Fruit fly (Drosophila melanogaster) whole organism, adult: ENCODE measurements around the gene Scr.

ENCODE experiments used
- CG11617 ChIP-seq: fragments of 200-800 bp; sonication (Bioruptor generic); optimal IDR thresholded peaks from 2 replicates; lab custom pipeline; 2017; ENCODE audit warnings: mild to moderate bottlenecking, missing biosample characterization, missing genetic modification reagents, missing genetic modification characterization
- CG12768 ChIP-seq: fragments of 200-800 bp; sonication (Bioruptor generic); optimal IDR thresholded peaks from 2 replicates; lab custom pipeline; 2017; ENCODE audit warnings: missing biosample characterization, missing genetic modification characterization, mild to moderate bottlenecking, moderate library complexity, missing genetic modification reagents
- CG14711 ChIP-seq: fragments of 200-800 bp; sonication (Bioruptor generic); optimal IDR thresholded peaks from 2 replicates; lab custom pipeline; 2018; ENCODE audit warnings: missing biosample characterization, mild to moderate bottlenecking, missing genetic modification characterization, moderate library complexity
- CG1620 ChIP-seq: fragments of 200-800 bp; sonication (Bioruptor generic); optimal IDR thresholded peaks from 2 replicates; lab custom pipeline; 2016; ENCODE audit warnings: missing biosample characterization, missing genetic modification characterization
- CG33017 ChIP-seq: fragments of 200-800 bp; sonication (Bioruptor generic); optimal IDR thresholded peaks from 2 replicates; lab custom pipeline; 2018; ENCODE audit warnings: missing biosample characterization, mild to moderate bottlenecking, missing genetic modification characterization, moderate library complexity
- CG5204 ChIP-seq: fragments of 200-800 bp; sonication (Bioruptor generic); optimal IDR thresholded peaks from 2 replicates; lab custom pipeline; 2016; ENCODE audit warnings: missing biosample characterization, missing genetic modification characterization
- CG7045 ChIP-seq: fragments of 200-800 bp; sonication (Bioruptor generic); optimal IDR thresholded peaks from 2 replicates; lab custom pipeline; 2017; ENCODE audit warnings: missing biosample characterization, mild to moderate bottlenecking, missing genetic modification characterization
- CG7101 ChIP-seq: fragments of 200-800 bp; sonication (Bioruptor generic); optimal IDR thresholded peaks from 2 replicates; lab custom pipeline; 2018; ENCODE audit warnings: missing biosample characterization, mild to moderate bottlenecking, missing genetic modification characterization, moderate library complexity
- Clk ChIP-seq: fragments of 200-800 bp; sonication (Bioruptor generic); optimal IDR thresholded peaks from 2 replicates; lab custom pipeline; 2017; ENCODE audit warnings: missing biosample characterization, missing genetic modification characterization
- Crg-1 ChIP-seq: fragments of 200-800 bp; sonication (Bioruptor generic); optimal IDR thresholded peaks from 2 replicates; lab custom pipeline; 2016; ENCODE audit warnings: missing biosample characterization, missing genetic modification characterization
- Hr96 ChIP-seq: fragments of 200-800 bp; sonication (Bioruptor generic); optimal IDR thresholded peaks from 2 replicates; lab custom pipeline; 2016; ENCODE audit warnings: missing biosample characterization, missing genetic modification characterization
- Mnt ChIP-seq: fragments of 200-800 bp; sonication (Bioruptor generic); optimal IDR thresholded peaks from 2 replicates; lab custom pipeline; 2016; ENCODE audit warnings: missing biosample characterization, mild to moderate bottlenecking, missing genetic modification characterization
- bab1 ChIP-seq: fragments of 200-800 bp; sonication (Bioruptor generic); optimal IDR thresholded peaks from 3 replicates; lab custom pipeline; 2019; ENCODE audit warnings: missing biosample characterization, mild to moderate bottlenecking, missing genetic modification characterization, moderate library complexity
- cic ChIP-seq: fragments of 200-800 bp; sonication (Bioruptor generic); optimal IDR thresholded peaks from 2 replicates; lab custom pipeline; 2017; ENCODE audit warnings: missing biosample characterization, mild to moderate bottlenecking, missing genetic modification characterization, moderate library complexity
- cnc ChIP-seq, 2 experiments: fragments of >200 bp; optimal IDR thresholded peaks; 2 replicates each; lab custom pipeline; 2017
- kay ChIP-seq: fragments of 200-800 bp; sonication (Bioruptor generic); peaks from one replicate; lab custom pipeline; 2016; ENCODE audit warnings: missing biosample characterization, missing genetic modification characterization, borderline replicate concordance
- ovo ChIP-seq: fragments of 200-800 bp; sonication (Bioruptor generic); optimal IDR thresholded peaks from 2 replicates; lab custom pipeline; 2016; ENCODE audit warnings: missing biosample characterization, missing genetic modification characterization
- pad ChIP-seq: fragments of 200-800 bp; sonication (Bioruptor generic); optimal IDR thresholded peaks from 3 replicates; lab custom pipeline; 2017; ENCODE audit warnings: missing biosample characterization, missing genetic modification characterization, mild to moderate bottlenecking, moderate library complexity, missing genetic modification reagents
- tj ChIP-seq: fragments of 200-800 bp; sonication (Bioruptor generic); optimal IDR thresholded peaks from 3 replicates; lab custom pipeline; 2017; ENCODE audit warnings: missing biosample characterization, mild to moderate bottlenecking, missing genetic modification characterization, moderate library complexity
- toe ChIP-seq: fragments of 200-800 bp; sonication (Bioruptor generic); optimal IDR thresholded peaks from 2 replicates; lab custom pipeline; 2016; ENCODE audit warnings: missing biosample characterization, missing genetic modification characterization

Gene Scr

DNA sequence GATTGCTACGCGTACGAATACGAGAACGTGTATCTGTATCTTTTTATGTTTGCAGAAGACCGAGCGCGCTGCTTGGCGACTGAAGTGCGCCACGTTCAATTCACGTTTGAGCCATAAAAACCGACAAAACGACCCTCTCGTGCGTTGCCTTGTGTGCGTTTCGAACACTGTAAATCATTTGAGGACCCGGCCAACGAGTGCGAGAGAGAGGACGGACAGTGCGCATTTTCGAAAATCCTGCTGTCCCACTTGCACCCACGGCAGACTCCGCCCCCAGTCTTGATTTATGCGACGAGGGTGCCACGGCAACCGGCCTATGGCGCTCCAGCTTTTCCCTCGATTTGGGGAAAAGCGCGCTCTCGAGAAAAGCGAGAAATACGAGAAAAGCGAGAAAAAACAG lies at the start of gene Scr:
TSS of gene Scr (minus strand) at position 116 of the 400 bp plus-strand sequence.
- TF ChIP-seq kay (GFP tag; lab: Kevin White, UChicago): no peak
- TF ChIP-seq CG7101 (tag; lab: Kevin White, UChicago): no peak
- TF ChIP-seq CG14711: no peak
- TF ChIP-seq tj (GFP tag; lab: Kevin White, UChicago): no peak
- TF ChIP-seq pad (GFP tag; lab: Kevin White, UChicago): no peak
- TF ChIP-seq CG12768: no peak
- no peak for TF ChIP-seq Crg-1
- TF ChIP-seq Clk: no peak
- no peak for TF ChIP-seq ovo (GFP tag; lab: Kevin White, UChicago)
- no peak for TF ChIP-seq CG33017
- no peak for TF ChIP-seq CG1620 (GFP tag; lab: Kevin White, UChicago)

DNA sequence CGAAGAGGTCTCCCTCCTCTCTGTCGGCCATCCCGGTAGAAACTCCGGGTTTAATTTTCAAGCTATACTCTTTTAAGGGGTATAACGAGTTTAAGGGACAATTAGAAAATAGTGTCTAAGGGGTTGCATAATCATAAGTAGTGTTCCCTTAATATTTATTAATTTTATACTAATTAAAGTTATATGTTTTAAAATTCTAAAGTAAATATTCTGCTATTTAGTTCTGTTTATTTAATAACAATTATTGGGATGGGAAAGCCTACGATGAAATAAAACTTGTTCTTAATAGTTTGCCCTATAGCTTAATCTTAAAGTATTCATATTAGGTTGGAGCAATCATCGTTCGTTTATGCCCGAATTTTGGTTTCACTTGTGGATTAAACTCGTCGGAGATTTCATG lies 49.1 kb upstream of the Scr start:
- TF ChIP-seq CG12768 (no peak), Crg-1 (no peak), CG11617 (GFP tag; lab: Kevin White, UChicago) (no peak), CG5204 (GFP tag; lab: Kevin White, UChicago) (no peak), toe (GFP tag; lab: Kevin White, UChicago) (no peak), CG7045 (GFP tag; lab: Kevin White, UChicago) (no peak), cnc (optimal IDR thresholded peaks at IDR 0.05; lab: Kevin White, UChicago) (no peak), kay (GFP tag; lab: Kevin White, UChicago) (no peak), pad (GFP tag; lab: Kevin White, UChicago) (no peak), tj (GFP tag; lab: Kevin White, UChicago) (no peak), bab1 (GFP tag; lab: Kevin White, UChicago) (no peak), Mnt (GFP tag; lab: Kevin White, UChicago) (no peak), CG7101 (tag; lab: Kevin White, UChicago) (no peak), CG33017 (no peak), Hr96 (GFP tag; lab: Kevin White, UChicago) (no peak), ovo (GFP tag; lab: Kevin White, UChicago) (no peak), CG14711 (no peak), Clk (no peak), cic (GFP tag; lab: Kevin White, UChicago) (no peak), CG1620 (GFP tag; lab: Kevin White, UChicago) (no peak)

DNA sequence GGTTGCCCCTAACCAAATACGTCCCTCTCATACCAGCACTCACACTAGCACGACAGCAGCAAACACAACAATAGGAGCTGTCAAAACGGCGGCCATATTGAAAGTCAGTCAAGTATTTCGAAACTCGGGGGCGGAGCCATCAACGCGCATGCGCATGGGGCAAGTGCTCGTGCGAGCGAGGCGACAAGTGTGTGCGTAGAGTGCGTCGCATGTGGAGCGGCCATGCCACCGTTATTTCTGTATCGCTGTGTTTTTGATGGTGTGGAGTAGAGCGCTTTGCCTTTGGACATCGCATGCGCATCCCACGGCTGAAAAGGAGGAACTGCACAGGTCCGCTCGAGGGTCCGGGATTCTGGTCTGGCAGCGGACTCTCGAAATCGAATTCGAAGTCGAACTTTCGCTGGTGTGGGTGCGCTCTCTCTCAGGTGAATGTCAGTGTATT lies 43.4 kb upstream of the Scr start:
- TF ChIP-seq Clk: no peak
- no peak for TF ChIP-seq kay (GFP tag; lab: Kevin White, UChicago)
- no peak for TF ChIP-seq Hr96 (GFP tag; lab: Kevin White, UChicago)
- no peak for TF ChIP-seq ovo (GFP tag; lab: Kevin White, UChicago)
- TF ChIP-seq pad (GFP tag; lab: Kevin White, UChicago): peak; percentile 57
- TF ChIP-seq cnc (optimal IDR thresholded peaks at IDR 0.05; lab: Kevin White, UChicago): no peak

DNA sequence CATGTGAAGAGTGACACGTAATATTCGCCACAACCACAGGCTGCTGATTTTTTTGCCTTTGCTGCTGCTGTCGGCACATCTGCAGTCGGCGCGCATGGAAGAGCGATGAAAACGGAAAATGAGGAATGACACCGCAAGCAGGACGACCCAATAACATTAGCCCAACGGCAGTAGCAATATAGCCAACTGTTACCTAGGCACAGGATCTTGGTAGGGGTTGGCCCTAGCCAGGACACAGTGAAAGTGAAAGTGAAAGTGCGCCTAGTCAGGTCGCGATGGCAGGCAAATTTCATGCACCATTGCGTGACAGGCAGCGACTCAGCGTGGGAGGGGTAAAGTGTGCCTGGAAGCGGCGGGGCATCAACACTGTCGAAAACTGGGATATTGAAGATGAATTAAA lies 39.0 kb upstream of the Scr start:
- TF ChIP-seq CG11617 (GFP tag; lab: Kevin White, UChicago) (no peak), CG33017 (no peak), Hr96 (GFP tag; lab: Kevin White, UChicago) (no peak), CG14711 (no peak), toe (GFP tag; lab: Kevin White, UChicago) (no peak), CG5204 (GFP tag; lab: Kevin White, UChicago) (no peak), CG1620 (GFP tag; lab: Kevin White, UChicago) (no peak), bab1 (GFP tag; lab: Kevin White, UChicago) (no peak), pad (GFP tag; lab: Kevin White, UChicago) (no peak), Crg-1 (no peak), cnc (optimal IDR thresholded peaks at IDR 0.05; lab: Kevin White, UChicago) (no peak), Mnt (GFP tag; lab: Kevin White, UChicago) (no peak), ovo (GFP tag; lab: Kevin White, UChicago) (no peak), cic (GFP tag; lab: Kevin White, UChicago) (no peak), Clk (no peak), CG7045 (GFP tag; lab: Kevin White, UChicago) (no peak), tj (GFP tag; lab: Kevin White, UChicago) (no peak)

DNA sequence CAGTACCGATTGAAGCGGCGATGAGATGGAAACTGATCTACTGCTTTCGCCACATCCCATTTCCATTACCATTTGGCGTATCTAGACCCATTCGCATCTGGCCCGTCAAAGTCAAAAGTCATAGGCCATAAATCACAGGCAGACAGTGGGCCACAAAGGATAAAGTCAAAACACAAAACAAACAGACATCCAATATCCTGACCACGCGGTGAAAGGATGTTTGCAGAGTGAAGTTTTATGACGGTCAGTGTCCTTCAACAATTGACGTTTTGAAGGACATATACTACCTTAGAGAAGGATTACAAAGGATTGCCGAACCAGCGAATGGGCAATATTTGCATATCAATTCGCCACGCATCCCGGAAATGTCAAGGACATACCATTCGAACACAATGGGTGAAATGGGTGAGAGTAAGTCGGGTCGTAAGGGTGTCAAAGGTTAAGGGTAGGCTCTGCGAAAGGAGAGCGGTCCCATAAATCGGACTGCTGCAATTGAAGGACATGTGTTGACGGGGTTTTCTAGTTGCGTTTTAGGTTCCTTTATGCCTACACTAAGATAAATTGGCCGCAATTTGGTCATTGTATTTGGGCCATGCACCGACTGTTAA lies 35.5 kb upstream of the Scr start:
- TF ChIP-seq CG11617 (GFP tag; lab: Kevin White, UChicago): no peak
- TF ChIP-seq CG7101 (tag; lab: Kevin White, UChicago): no peak
- no peak for TF ChIP-seq CG5204 (GFP tag; lab: Kevin White, UChicago)
- TF ChIP-seq cic (GFP tag; lab: Kevin White, UChicago): no peak
- TF ChIP-seq bab1 (GFP tag; lab: Kevin White, UChicago): no peak
- no peak for TF ChIP-seq CG12768
- TF ChIP-seq Hr96 (GFP tag; lab: Kevin White, UChicago): no peak
- TF ChIP-seq CG14711: no peak
- no peak for TF ChIP-seq CG1620 (GFP tag; lab: Kevin White, UChicago)
- no peak for TF ChIP-seq kay (GFP tag; lab: Kevin White, UChicago)
- no peak for TF ChIP-seq Mnt (GFP tag; lab: Kevin White, UChicago)
- no peak for TF ChIP-seq Clk
- no peak for TF ChIP-seq CG33017
- TF ChIP-seq cnc (optimal IDR thresholded peaks at IDR 0.05; lab: Kevin White, UChicago): no peak
- TF ChIP-seq tj (GFP tag; lab: Kevin White, UChicago): no peak
- no peak for TF ChIP-seq Crg-1
- TF ChIP-seq ovo (GFP tag; lab: Kevin White, UChicago): no peak
- no peak for TF ChIP-seq pad (GFP tag; lab: Kevin White, UChicago)
- no peak for TF ChIP-seq toe (GFP tag; lab: Kevin White, UChicago)
- no peak for TF ChIP-seq CG7045 (GFP tag; lab: Kevin White, UChicago)
